Fruit fly (Drosophila melanogaster) whole organism, embryonic: ENCODE data around the gene CG43245.

ENCODE experiments used
- Atf3 ChIP-seq: fragments of 200-800 bp; sonication (Bioruptor generic); optimal IDR thresholded peaks from 3 replicates; lab custom pipeline; 2016; ENCODE audit warnings: missing biosample characterization, missing genetic modification characterization
- CG10147 ChIP-seq: fragments of 200-800 bp; sonication (Bioruptor generic); optimal IDR thresholded peaks from 2 replicates; lab custom pipeline; 2019; ENCODE audit warnings: missing biosample characterization, mild to moderate bottlenecking, missing genetic modification characterization, moderate library complexity
- CG10209 ChIP-seq: fragments of 200-800 bp; sonication (Bioruptor generic); optimal IDR thresholded peaks from 3 replicates; lab custom pipeline; 2017; ENCODE audit warnings: missing biosample characterization, mild to moderate bottlenecking, missing genetic modification characterization, missing genetic modification reagents
- CG11723 ChIP-seq: fragments of 200-800 bp; sonication (Bioruptor generic); optimal IDR thresholded peaks from 2 replicates; lab custom pipeline; 2017; ENCODE audit warnings: missing biosample characterization, mild to moderate bottlenecking, missing genetic modification characterization
- CG12104 ChIP-seq: fragments of 200-800 bp; sonication (Bioruptor generic); optimal IDR thresholded peaks from 3 replicates; lab custom pipeline; 2016; ENCODE audit warnings: missing biosample characterization, missing genetic modification characterization
- CG1233 ChIP-seq: fragments of 200-800 bp; sonication (Bioruptor generic); optimal IDR thresholded peaks from 4 replicates; lab custom pipeline; 2018; ENCODE audit warnings: missing biosample characterization, mild to moderate bottlenecking, missing genetic modification characterization
- CG13296 ChIP-seq: fragments of 200-800 bp; sonication (Bioruptor generic); optimal IDR thresholded peaks from 3 replicates; lab custom pipeline; 2018; ENCODE audit warnings: missing biosample characterization, mild to moderate bottlenecking, missing genetic modification characterization
- CG13775 ChIP-seq: fragments of 200-800 bp; sonication (Bioruptor generic); optimal IDR thresholded peaks from 3 replicates; lab custom pipeline; 2017; ENCODE audit warnings: missing biosample characterization, mild to moderate bottlenecking, missing genetic modification characterization
- CG1602 ChIP-seq: fragments of 200-800 bp; sonication (Bioruptor generic); optimal IDR thresholded peaks from 3 replicates; lab custom pipeline; 2016; ENCODE audit warnings: missing biosample characterization, missing genetic modification characterization
- CG16815 ChIP-seq: fragments of 200-800 bp; sonication (Bioruptor generic); optimal IDR thresholded peaks from 3 replicates; lab custom pipeline; 2017; ENCODE audit warnings: missing biosample characterization, mild to moderate bottlenecking, missing genetic modification characterization
- CG16863 ChIP-seq: fragments of 200-800 bp; sonication (Bioruptor generic); optimal IDR thresholded peaks from 3 replicates; lab custom pipeline; 2016; ENCODE audit warnings: missing biosample characterization, missing genetic modification characterization
- CG17612 ChIP-seq: fragments of 200-800 bp; sonication (Bioruptor generic); IDR thresholded peaks from 2 replicates; pipeline ENCODE4 v1.3.6; 2022; ENCODE audit warnings: missing biosample characterization, missing genetic modification characterization
- CG17912 ChIP-seq: fragments of 200-800 bp; sonication (Bioruptor generic); optimal IDR thresholded peaks from 2 replicates; lab custom pipeline; 2018; ENCODE audit warnings: missing biosample characterization, mild to moderate bottlenecking, missing genetic modification characterization
- CG2129 ChIP-seq: fragments of 200-800 bp; sonication (Bioruptor generic); IDR thresholded peaks from 2 replicates; pipeline ENCODE4 v1.3.6; 2022; ENCODE audit warnings: missing biosample characterization, missing genetic modification characterization; ENCODE audit not compliant: partially characterized antibody
- CG2199 ChIP-seq: fragments of 200-800 bp; sonication (Bioruptor generic); IDR thresholded peaks from 3 replicates; pipeline ENCODE4 v1.3.6; 2022; ENCODE audit warnings: missing biosample characterization, missing genetic modification characterization
- CG2202 ChIP-seq: fragments of 200-800 bp; sonication (Bioruptor generic); optimal IDR thresholded peaks from 2 replicates; lab custom pipeline; 2018; ENCODE audit warnings: missing biosample characterization, mild to moderate bottlenecking, missing genetic modification characterization
- CG2875 ChIP-seq: fragments of 200-800 bp; sonication (Bioruptor generic); optimal IDR thresholded peaks from 2 replicates; lab custom pipeline; 2017; ENCODE audit warnings: missing biosample characterization, mild to moderate bottlenecking, missing genetic modification characterization, missing genetic modification reagents
- CG2889 ChIP-seq: fragments of 200-800 bp; sonication (Bioruptor generic); IDR thresholded peaks from 3 replicates; pipeline ENCODE4 v1.3.6; 2022; ENCODE audit warnings: missing biosample characterization, missing genetic modification characterization
- CG31365 ChIP-seq: fragments of 200-800 bp; sonication (Bioruptor generic); optimal IDR thresholded peaks from 2 replicates; lab custom pipeline; 2018; ENCODE audit warnings: missing biosample characterization, mild to moderate bottlenecking, missing genetic modification characterization
- CG31441 ChIP-seq: fragments of 200-800 bp; sonication (Bioruptor generic); IDR thresholded peaks from 2 replicates; pipeline ENCODE4 v1.3.6; 2022; ENCODE audit warnings: missing biosample characterization, missing genetic modification characterization
- CG33213 ChIP-seq: fragments of 200-800 bp; sonication (Bioruptor generic); optimal IDR thresholded peaks from 3 replicates; lab custom pipeline; 2016; ENCODE audit warnings: missing biosample characterization, missing genetic modification characterization
- CG42726 ChIP-seq: fragments of 200-800 bp; sonication (Bioruptor generic); IDR thresholded peaks from 2 replicates; pipeline ENCODE4 v1.3.6; 2022; ENCODE audit warnings: missing biosample characterization, missing genetic modification characterization; ENCODE audit not compliant: partially characterized antibody
- CG6175 ChIP-seq: fragments of 200-800 bp; sonication (Bioruptor generic); IDR thresholded peaks from 3 replicates; pipeline ENCODE4 v1.3.6; 2022; ENCODE audit warnings: missing biosample characterization, missing genetic modification characterization
- CG6254 ChIP-seq: fragments of 200-800 bp; sonication (Bioruptor generic); optimal IDR thresholded peaks from 3 replicates; lab custom pipeline; 2017; ENCODE audit warnings: mild to moderate bottlenecking, missing biosample characterization, missing genetic modification reagents, missing genetic modification characterization
- CG6272 ChIP-seq: fragments of 200-800 bp; sonication (Bioruptor generic); IDR thresholded peaks from 2 replicates; pipeline ENCODE4 v1.3.6; 2022; ENCODE audit warnings: missing biosample characterization, missing genetic modification characterization
- CG6689 ChIP-seq: fragments of 200-800 bp; sonication (Bioruptor generic); IDR thresholded peaks from 2 replicates; pipeline ENCODE4 v1.3.6; 2022; ENCODE audit warnings: missing biosample characterization, missing genetic modification characterization
- CG6854 ChIP-seq: fragments of 200-800 bp; sonication (Bioruptor generic); optimal IDR thresholded peaks from 3 replicates; lab custom pipeline; 2017; ENCODE audit warnings: missing biosample characterization, mild to moderate bottlenecking, missing genetic modification characterization
- CG8388 ChIP-seq: fragments of 200-800 bp; sonication (Bioruptor generic); optimal IDR thresholded peaks from 2 replicates; lab custom pipeline; 2019; ENCODE audit warnings: missing biosample characterization, mild to moderate bottlenecking, missing genetic modification characterization, moderate library complexity
- CG9437 ChIP-seq: fragments of 200-800 bp; sonication (Bioruptor generic); optimal IDR thresholded peaks from 2 replicates; lab custom pipeline; 2018; ENCODE audit warnings: missing biosample characterization, mild to moderate bottlenecking, missing genetic modification characterization
- Chrac-16 ChIP-seq: fragments of 200-800 bp; sonication (Bioruptor generic); optimal IDR thresholded peaks from 3 replicates; lab custom pipeline; 2016; ENCODE audit warnings: missing biosample characterization, missing genetic modification characterization
- Dfd ChIP-seq, 2 experiments: fragments of >200 bp; optimal IDR thresholded peaks; 2 replicates each; lab custom pipeline; 2017; ENCODE audit warnings: missing biosample characterization in 2 of 2, missing genetic modification characterization in 2 of 2
- Drgx ChIP-seq: fragments of 200-800 bp; sonication (Bioruptor generic); IDR thresholded peaks from 2 replicates; pipeline ENCODE4 v1.3.6; 2022; ENCODE audit warnings: missing biosample characterization, missing genetic modification characterization
- Fer2 ChIP-seq: fragments of 200-800 bp; sonication (Bioruptor generic); optimal IDR thresholded peaks from 2 replicates; lab custom pipeline; 2018; ENCODE audit warnings: missing biosample characterization, mild to moderate bottlenecking, missing genetic modification characterization, moderate library complexity
- HLH3B ChIP-seq: fragments of 200-800 bp; sonication (Bioruptor generic); IDR thresholded peaks from 2 replicates; pipeline ENCODE4 v1.3.6; 2022; ENCODE audit warnings: missing biosample characterization, missing genetic modification characterization
- HLH54F ChIP-seq: fragments of 200-800 bp; sonication (Bioruptor generic); optimal IDR thresholded peaks from 3 replicates; lab custom pipeline; 2016; ENCODE audit warnings: missing biosample characterization, missing genetic modification characterization
- Max ChIP-seq: fragments of 200-800 bp; sonication (Bioruptor generic); optimal IDR thresholded peaks from 2 replicates; lab custom pipeline; 2016; ENCODE audit warnings: missing biosample characterization, mild to moderate bottlenecking, missing genetic modification characterization
- Mrtf ChIP-seq: fragments of 200-800 bp; sonication (Bioruptor generic); IDR thresholded peaks from 3 replicates; pipeline ENCODE4 v1.3.6; 2022; ENCODE audit warnings: missing biosample characterization, missing genetic modification characterization
- NK7.1 ChIP-seq: fragments of 200-800 bp; sonication (Bioruptor generic); optimal IDR thresholded peaks from 3 replicates; lab custom pipeline; 2016; ENCODE audit warnings: missing biosample characterization, missing genetic modification characterization
- PHDP ChIP-seq: fragments of 200-800 bp; sonication (Bioruptor generic); optimal IDR thresholded peaks from 3 replicates; lab custom pipeline; 2018; ENCODE audit warnings: missing biosample characterization, mild to moderate bottlenecking, missing genetic modification characterization, moderate library complexity
- Ssrp ChIP-seq: fragments of 200-800 bp; sonication (Bioruptor generic); optimal IDR thresholded peaks from 2 replicates; lab custom pipeline; 2018; ENCODE audit warnings: missing biosample characterization, mild to moderate bottlenecking, missing genetic modification characterization, moderate library complexity
- TFAM ChIP-seq: fragments of 200-800 bp; sonication (Bioruptor generic); optimal IDR thresholded peaks from 2 replicates; lab custom pipeline; 2017; ENCODE audit warnings: missing biosample characterization, missing genetic modification characterization, inconsistent platforms
- abd-A ChIP-seq: fragments of 200-800 bp; sonication (Bioruptor generic); optimal IDR thresholded peaks from 3 replicates; lab custom pipeline; 2019; ENCODE audit warnings: missing biosample characterization, mild to moderate bottlenecking, missing genetic modification characterization, moderate library complexity
- aop ChIP-seq: fragments of 200-800 bp; sonication (Bioruptor generic); IDR thresholded peaks from 2 replicates; pipeline ENCODE4 v1.3.6; 2022; ENCODE audit warnings: missing biosample characterization, missing genetic modification characterization
- bbx ChIP-seq: fragments of 200-800 bp; sonication (Bioruptor generic); IDR thresholded peaks from 2 replicates; pipeline ENCODE4 v1.3.6; 2022; ENCODE audit warnings: missing biosample characterization, missing genetic modification characterization; ENCODE audit not compliant: partially characterized antibody
- bcd ChIP-seq: fragments of 200-800 bp; sonication (Bioruptor generic); optimal IDR thresholded peaks from 2 replicates; lab custom pipeline; 2017; ENCODE audit warnings: missing biosample characterization, mild to moderate bottlenecking, missing genetic modification characterization
- ci ChIP-seq: fragments of 200-800 bp; sonication (Bioruptor generic); IDR thresholded peaks from 3 replicates; pipeline ENCODE4 v1.3.6; 2022; ENCODE audit warnings: missing biosample characterization, missing genetic modification characterization
- corto ChIP-seq: fragments of 200-800 bp; sonication (Bioruptor generic); optimal IDR thresholded peaks from 2 replicates; lab custom pipeline; 2016; ENCODE audit warnings: missing biosample characterization, mild to moderate bottlenecking, missing genetic modification characterization, moderate library complexity
- dmrt99B ChIP-seq: fragments of 200-800 bp; sonication (Bioruptor generic); optimal IDR thresholded peaks from 2 replicates; lab custom pipeline; 2018; ENCODE audit warnings: missing biosample characterization, mild to moderate bottlenecking, missing genetic modification characterization, moderate library complexity
- sens-2 ChIP-seq: fragments of 200-800 bp; sonication (Bioruptor generic); IDR thresholded peaks from 2 replicates; pipeline ENCODE4 v1.3.6; 2022; ENCODE audit warnings: missing biosample characterization, missing genetic modification characterization
- sim ChIP-seq: fragments of 200-800 bp; sonication (Bioruptor generic); IDR thresholded peaks from 2 replicates; pipeline ENCODE4 v1.3.6; 2022; ENCODE audit warnings: missing biosample characterization, missing genetic modification characterization
- zen2 ChIP-seq: fragments of 200-800 bp; sonication (Bioruptor generic); IDR thresholded peaks from 3 replicates; pipeline ENCODE4 v1.3.6; 2022; ENCODE audit warnings: missing biosample characterization, missing genetic modification characterization; ENCODE audit not compliant: partially characterized antibody

Gene CG43245

DNA sequence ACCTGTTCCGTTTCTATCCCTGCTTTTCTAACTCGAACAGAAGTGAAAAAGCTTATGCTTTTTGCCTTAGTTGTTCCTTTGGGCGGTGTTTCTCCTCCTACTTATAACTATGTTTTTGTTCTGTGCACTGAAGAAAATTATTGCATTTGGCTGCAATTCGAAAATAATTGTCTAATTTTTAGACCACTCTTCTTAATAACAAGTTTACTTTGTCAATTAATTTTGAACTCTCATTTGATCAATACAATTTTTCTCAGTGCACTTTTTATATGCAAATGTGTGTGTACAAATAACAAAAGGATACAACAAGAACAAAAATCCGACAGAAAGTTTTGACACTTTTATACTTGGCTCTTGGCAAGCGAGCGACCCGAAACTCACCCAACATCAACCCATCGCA lies 36.6 kb upstream of the CG43245 start (continued):
- TF ChIP-seq CG2199: no peak
- peak; percentile 64 for TF ChIP-seq CG16863
- no peak for TF ChIP-seq CG17612
- no peak for TF ChIP-seq Max (GFP tag; lab: Kevin White, UChicago)
- no peak for TF ChIP-seq sim
- TF ChIP-seq ci (GFP tag; lab: Robert Waterston, UW): peak; percentile 79
- TF ChIP-seq CG16815 (GFP tag; lab: Kevin White, UChicago): peak; percentile 28
- 0 out of 2 replicates have a peak, but pooled peaks have one; percentile 19 for TF ChIP-seq CG6272
- TF ChIP-seq CG31365 (tag; lab: Kevin White, UChicago): no peak
- peak; percentile 26 for TF ChIP-seq CG13296 (GFP tag; lab: Kevin White, UChicago)
- TF ChIP-seq bcd (GFP tag; lab: Kevin White, UChicago): peak; percentile 27
- TF ChIP-seq CG6254 (GFP tag; lab: Kevin White, UChicago): no peak
- no peak for TF ChIP-seq CG17912
- TF ChIP-seq CG1233 (GFP tag; lab: Kevin White, UChicago): peak; percentile 52
- TF ChIP-seq dmrt99B (tag; lab: Kevin White, UChicago): peak; percentile 60
- peak; percentile 32 for TF ChIP-seq CG12104 (GFP tag; lab: Kevin White, UChicago)
- peak; percentile 6 for TF ChIP-seq CG2875 (GFP tag; lab: Kevin White, UChicago)
- peak; percentile 56 for TF ChIP-seq CG31441 (GFP tag; lab: Robert Waterston, UW)
- TF ChIP-seq CG10209 (GFP tag; lab: Kevin White, UChicago): peak; percentile 61
- no peak for TF ChIP-seq TFAM (GFP tag; lab: Kevin White, UChicago)
- TF ChIP-seq zen2 (GFP tag; lab: Robert Waterston, UW): no peak
- TF ChIP-seq CG6854 (GFP tag; lab: Kevin White, UChicago): peak; percentile 35
- TF ChIP-seq CG10147 (GFP tag; lab: Kevin White, UChicago): peak; percentile 6
- peak; percentile 55 for TF ChIP-seq Atf3
- no peak for TF ChIP-seq Dfd (GFP tag; optimal IDR thresholded peaks at IDR 0.05; lab: Kevin White, UChicago)
- TF ChIP-seq NK7.1: peak; percentile 36
- peak; percentile 0 for TF ChIP-seq abd-A
- TF ChIP-seq CG6689 (GFP tag; lab: Robert Waterston, UW): peak; percentile 74
- peak; percentile 58 for TF ChIP-seq HLH3B (GFP tag; lab: Robert Waterston, UW)
- no peak for TF ChIP-seq CG6175
- TF ChIP-seq Mrtf (GFP tag; lab: Robert Waterston, UW): peak; percentile 49; the same call in 1 of the 3 replicates
- TF ChIP-seq PHDP (tag; lab: Kevin White, UChicago): peak; percentile 78
- peak; percentile 38 for TF ChIP-seq CG8388 (GFP tag; lab: Kevin White, UChicago)

DNA sequence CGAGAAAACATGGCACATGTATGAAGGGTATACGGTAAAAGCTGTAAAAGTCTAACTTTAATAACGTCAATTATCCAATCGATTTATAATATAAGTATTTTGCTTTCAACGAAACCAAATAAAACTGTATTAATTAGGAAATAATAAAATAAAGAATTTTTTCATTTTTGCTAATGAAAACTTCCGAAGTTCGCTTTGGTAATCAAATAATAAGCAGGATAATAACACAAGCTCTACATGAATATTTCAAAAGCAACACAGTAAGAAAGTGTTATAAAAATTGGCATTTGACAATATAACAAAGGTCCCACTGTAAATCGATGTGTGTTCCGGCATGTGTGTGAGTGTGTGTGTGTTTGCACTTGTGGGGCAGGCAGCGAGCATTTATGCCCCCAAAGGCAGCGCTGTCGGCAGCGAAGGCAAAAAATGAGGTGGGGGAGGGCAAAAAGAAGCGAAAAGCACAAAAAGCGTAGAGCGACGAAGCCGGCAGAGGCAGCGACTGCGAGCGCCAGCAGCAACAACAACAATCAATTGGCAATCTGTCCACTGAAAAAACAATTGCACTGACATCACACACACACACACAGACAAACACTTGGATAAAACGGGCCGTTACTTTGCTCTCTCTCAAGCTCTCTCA lies 35.1 kb upstream of the CG43245 start:
- TF ChIP-seq Chrac-16 (GFP tag; lab: Kevin White, UChicago) (no peak), Drgx (GFP tag; lab: Robert Waterston, UW) (peak; percentile 45; the same call in 1 of the 2 replicates), Dfd (GFP tag; optimal IDR thresholded peaks at IDR 0.05; lab: Kevin White, UChicago) (no peak), CG1602 (GFP tag; lab: Kevin White, UChicago) (no peak), CG33213 (no peak), CG9437 (GFP tag; lab: Kevin White, UChicago) (no peak), Ssrp (tag; lab: Kevin White, UChicago) (no peak), Max (GFP tag; lab: Kevin White, UChicago) (no peak), HLH54F (GFP tag; lab: Kevin White, UChicago) (no peak), CG2202 (tag; lab: Kevin White, UChicago) (no peak), CG11723 (GFP tag; lab: Kevin White, UChicago) (no peak), CG42726 (GFP tag; lab: Robert Waterston, UW) (no peak), sens-2 (GFP tag; lab: Robert Waterston, UW) (no peak), CG13775 (GFP tag; lab: Kevin White, UChicago) (no peak), Fer2 (tag; lab: Kevin White, UChicago) (no peak), bbx (GFP tag; lab: Robert Waterston, UW) (no peak), aop (GFP tag; lab: Robert Waterston, UW) (no peak), CG2889 (GFP tag; lab: Robert Waterston, UW) (no peak), CG2129 (GFP tag; lab: Robert Waterston, UW) (no peak), corto (no peak)
